Worm (Caenorhabditis elegans) whole organism, L4 larva: ENCODE results near the gene Y61B8B.3.

ENCODE experiments used
- aha-1 ChIP-seq: fragments of 150-350 bp; peaks from one replicate; lab custom pipeline; 2014; ENCODE audit warnings: missing biosample characterization, missing genetic modification characterization
- mdl-1 ChIP-seq, 2 experiments: fragments of 150-350 bp in 1 of 2; sonication (generic microtip) in 1 of 2; optimal IDR thresholded peaks; 2 replicates each; lab custom pipeline; 2014 to 2017; ENCODE audit warnings: missing biosample characterization in 2 of 2, missing genetic modification characterization in 2 of 2
- nhr-76 ChIP-seq: fragments of 150-350 bp; optimal IDR thresholded peaks from 2 replicates; lab custom pipeline; 2014; ENCODE audit warnings: missing biosample characterization, missing genetic modification characterization

ce11 chrV:17350093-17350492, 37.8 kb upstream of the Y61B8B.3 start, which contains the start of gene lsy-27:
- TF ChIP-seq nhr-76 (tag; lab: Kevin White, UChicago) (no peak), mdl-1 (tag; optimal IDR thresholded peaks at IDR 0.05; lab: Kevin White, UChicago) (no peak), aha-1 (tag; lab: Kevin White, UChicago) (no peak)
